Fruit fly (Drosophila melanogaster) whole organism, embryonic: ENCODE results near the gene CG31549.
A peak's percentile ranks its signal among the peaks of the same experiment; 100 is the strongest.

Source experiments
- Abd-B ChIP-seq: fragments of 200-800 bp; sonication (Bioruptor generic); optimal IDR thresholded peaks from 2 replicates; lab custom pipeline; 2018; ENCODE audit warnings: missing biosample characterization, mild to moderate bottlenecking, missing genetic modification characterization, moderate library complexity
- Adf1 ChIP-seq: fragments of 200-800 bp; sonication (Bioruptor generic); IDR thresholded peaks from 2 replicates; pipeline ENCODE4 v1.3.6; 2022; ENCODE audit warnings: missing biosample characterization, missing genetic modification characterization
- Atf-2 ChIP-seq: fragments of 200-800 bp; sonication (Bioruptor generic); optimal IDR thresholded peaks from 2 replicates; lab custom pipeline; 2016; ENCODE audit warnings: missing biosample characterization, missing genetic modification characterization
- CG10267 ChIP-seq: fragments of 200-800 bp; sonication (Bioruptor generic); optimal IDR thresholded peaks from 2 replicates; lab custom pipeline; 2018; ENCODE audit warnings: missing biosample characterization, mild to moderate bottlenecking, missing genetic modification characterization, moderate library complexity
- CG10654 ChIP-seq: fragments of 200-800 bp; sonication (Bioruptor generic); optimal IDR thresholded peaks from 2 replicates; lab custom pipeline; 2016; ENCODE audit warnings: missing biosample characterization, missing genetic modification characterization
- CG11456 ChIP-seq: fragments of 200-800 bp; sonication (Bioruptor generic); IDR thresholded peaks from 3 replicates; pipeline ENCODE4 v1.3.6; 2022; ENCODE audit warnings: missing biosample characterization, missing genetic modification characterization
- CG13296 ChIP-seq: fragments of 200-800 bp; sonication (Bioruptor generic); optimal IDR thresholded peaks from 3 replicates; lab custom pipeline; 2018; ENCODE audit warnings: missing biosample characterization, mild to moderate bottlenecking, missing genetic modification characterization
- CG1603 ChIP-seq: fragments of 200-800 bp; sonication (Bioruptor generic); optimal IDR thresholded peaks from 2 replicates; lab custom pipeline; 2019; ENCODE audit warnings: missing biosample characterization, mild to moderate bottlenecking, missing genetic modification characterization, moderate library complexity
- CG17186 ChIP-seq: fragments of 200-800 bp; sonication (Bioruptor generic); optimal IDR thresholded peaks from 3 replicates; lab custom pipeline; 2017; ENCODE audit warnings: missing biosample characterization, missing genetic modification reagents, missing genetic modification characterization
- CG18011 ChIP-seq: fragments of 200-800 bp; sonication (Bioruptor generic); optimal IDR thresholded peaks from 2 replicates; lab custom pipeline; 2017; ENCODE audit warnings: missing biosample characterization, missing genetic modification characterization, mild to moderate bottlenecking, moderate library complexity, missing genotype
- CG2678 ChIP-seq: fragments of 200-800 bp; sonication (Bioruptor generic); optimal IDR thresholded peaks from 3 replicates; lab custom pipeline; 2019; ENCODE audit warnings: missing biosample characterization, mild to moderate bottlenecking, missing genetic modification characterization, moderate library complexity
- CG4707 ChIP-seq: fragments of 200-800 bp; sonication (Bioruptor generic); optimal IDR thresholded peaks from 2 replicates; lab custom pipeline; 2018; ENCODE audit warnings: missing biosample characterization, mild to moderate bottlenecking, missing genetic modification characterization, moderate library complexity
- CG4820 ChIP-seq: fragments of 200-800 bp; sonication (Bioruptor generic); optimal IDR thresholded peaks from 3 replicates; lab custom pipeline; 2016; ENCODE audit warnings: missing biosample characterization, missing genetic modification characterization
- CG7556 ChIP-seq: fragments of 200-800 bp; sonication (Bioruptor generic); optimal IDR thresholded peaks from 2 replicates; lab custom pipeline; 2017; ENCODE audit warnings: missing biosample characterization, mild to moderate bottlenecking, missing genetic modification characterization
- CG8388 ChIP-seq: fragments of 200-800 bp; sonication (Bioruptor generic); optimal IDR thresholded peaks from 2 replicates; lab custom pipeline; 2019; ENCODE audit warnings: missing biosample characterization, mild to moderate bottlenecking, missing genetic modification characterization, moderate library complexity
- D19A ChIP-seq: fragments of 200-800 bp; optimal IDR thresholded peaks from 3 replicates; lab custom pipeline; 2019; ENCODE audit warnings: missing biosample characterization, mild to moderate bottlenecking, missing genetic modification characterization, moderate library complexity
- Dbx ChIP-seq: fragments of 200-800 bp; sonication (Bioruptor generic); IDR thresholded peaks from 3 replicates; pipeline ENCODE4 v1.3.6; 2022; ENCODE audit warnings: missing biosample characterization, missing genetic modification characterization
- Dek ChIP-seq: fragments of 200-800 bp; sonication (Bioruptor generic); optimal IDR thresholded peaks from 3 replicates; lab custom pipeline; 2019; ENCODE audit warnings: missing biosample characterization, mild to moderate bottlenecking, missing genetic modification characterization, moderate library complexity
- Doc2 ChIP-seq: fragments of 200-800 bp; sonication (Bioruptor generic); IDR thresholded peaks from 2 replicates; pipeline ENCODE4 v1.3.6; 2022; ENCODE audit warnings: missing biosample characterization, missing genetic modification characterization
- E2f1 ChIP-seq: fragments of 200-800 bp; sonication (Bioruptor generic); IDR thresholded peaks from 2 replicates; pipeline ENCODE4 v1.3.6; 2022; ENCODE audit warnings: missing biosample characterization, missing genetic modification characterization
- Fer1 ChIP-seq: fragments of 200-800 bp; sonication (Bioruptor generic); optimal IDR thresholded peaks from 2 replicates; lab custom pipeline; 2017; ENCODE audit warnings: missing biosample characterization, mild to moderate bottlenecking, missing genetic modification characterization
- H2.0 ChIP-seq: fragments of 200-800 bp; sonication (Bioruptor generic); IDR thresholded peaks from 2 replicates; pipeline ENCODE4 v1.3.6; 2022; ENCODE audit warnings: missing biosample characterization, missing genetic modification characterization
- HLH54F ChIP-seq: fragments of 200-800 bp; sonication (Bioruptor generic); optimal IDR thresholded peaks from 3 replicates; lab custom pipeline; 2016; ENCODE audit warnings: missing biosample characterization, missing genetic modification characterization
- HmgZ ChIP-seq: fragments of 200-800 bp; sonication (Bioruptor generic); optimal IDR thresholded peaks from 2 replicates; lab custom pipeline; 2018; ENCODE audit warnings: missing biosample characterization, mild to moderate bottlenecking, missing genetic modification characterization
- Hr78 ChIP-seq, 2 experiments: fragments of 200-800 bp in 1 of 2; fragments of >200 bp in 1 of 2; sonication (Bioruptor generic) in 1 of 2; optimal IDR thresholded peaks; 2 replicates each; lab custom pipeline; 2017 to 2019; ENCODE audit warnings: missing biosample characterization in 2 of 2, missing genetic modification characterization in 2 of 2, mild to moderate bottlenecking in 1 of 2, moderate library complexity in 1 of 2
- Lpt ChIP-seq: fragments of >200 bp; optimal IDR thresholded peaks from 2 replicates; lab custom pipeline; 2018; ENCODE audit warnings: missing biosample characterization, missing genetic modification characterization
- Sin3A ChIP-seq: fragments of >200 bp; optimal IDR thresholded peaks from 2 replicates; lab custom pipeline; 2018
- abd-A ChIP-seq: fragments of 200-800 bp; sonication (Bioruptor generic); optimal IDR thresholded peaks from 3 replicates; lab custom pipeline; 2019; ENCODE audit warnings: missing biosample characterization, mild to moderate bottlenecking, missing genetic modification characterization, moderate library complexity
- ap ChIP-seq: fragments of 200-800 bp; sonication (Bioruptor generic); IDR thresholded peaks from 2 replicates; pipeline ENCODE4 v1.3.6; 2022; ENCODE audit warnings: missing biosample characterization, missing genetic modification characterization
- br ChIP-seq: fragments of >200 bp; optimal IDR thresholded peaks from 2 replicates; lab custom pipeline; 2017
- cato ChIP-seq: fragments of 200-800 bp; sonication (Bioruptor generic); optimal IDR thresholded peaks from 2 replicates; lab custom pipeline; 2016; ENCODE audit warnings: missing biosample characterization, missing genetic modification characterization, borderline replicate concordance
- ci ChIP-seq: fragments of 200-800 bp; sonication (Bioruptor generic); IDR thresholded peaks from 3 replicates; pipeline ENCODE4 v1.3.6; 2022; ENCODE audit warnings: missing biosample characterization, missing genetic modification characterization
- crol ChIP-seq: fragments of 200-800 bp; sonication (Bioruptor generic); IDR thresholded peaks from 2 replicates; pipeline ENCODE4 v1.3.6; 2022; ENCODE audit warnings: missing biosample characterization, missing genetic modification characterization
- disco-r ChIP-seq: fragments of 200-800 bp; sonication (Bioruptor generic); optimal IDR thresholded peaks from 2 replicates; lab custom pipeline; 2016; ENCODE audit warnings: missing biosample characterization, missing genetic modification characterization
- dmrt11E ChIP-seq: fragments of 200-800 bp; sonication (Bioruptor generic); optimal IDR thresholded peaks from 3 replicates; lab custom pipeline; 2018; ENCODE audit warnings: missing biosample characterization, mild to moderate bottlenecking, missing genetic modification characterization, moderate library complexity
- fd96Cb ChIP-seq: fragments of 200-800 bp; sonication (Bioruptor generic); optimal IDR thresholded peaks from 2 replicates; lab custom pipeline; 2018; ENCODE audit warnings: missing biosample characterization, mild to moderate bottlenecking, missing genetic modification characterization, moderate library complexity
- grau ChIP-seq: fragments of 200-800 bp; optimal IDR thresholded peaks from 3 replicates; lab custom pipeline; 2019; ENCODE audit warnings: missing biosample characterization, mild to moderate bottlenecking, missing genetic modification characterization, moderate library complexity
- her ChIP-seq: fragments of 200-800 bp; sonication (Bioruptor generic); optimal IDR thresholded peaks from 2 replicates; lab custom pipeline; 2016; ENCODE audit warnings: missing biosample characterization, missing genetic modification characterization
- ind ChIP-seq: fragments of 200-800 bp; sonication (Bioruptor generic); optimal IDR thresholded peaks from 3 replicates; lab custom pipeline; 2016; ENCODE audit warnings: missing biosample characterization, missing genetic modification characterization
- lmd ChIP-seq: fragments of 200-800 bp; sonication (Bioruptor generic); IDR thresholded peaks from 2 replicates; pipeline ENCODE4 v1.3.6; 2022; ENCODE audit warnings: missing biosample characterization, missing genetic modification characterization
- odd ChIP-seq: fragments of 200-800 bp; sonication (Bioruptor generic); optimal IDR thresholded peaks from 2 replicates; lab custom pipeline; 2017; ENCODE audit warnings: missing biosample characterization, mild to moderate bottlenecking, missing genetic modification characterization
- pzg ChIP-seq: fragments of 200-800 bp; sonication (Bioruptor generic); optimal IDR thresholded peaks from 3 replicates; lab custom pipeline; 2018; ENCODE audit warnings: missing biosample characterization, mild to moderate bottlenecking, missing genetic modification characterization, moderate library complexity
- sna ChIP-seq: fragments of 200-800 bp; sonication (Bioruptor generic); IDR thresholded peaks from 2 replicates; pipeline ENCODE4 v1.3.6; 2022; ENCODE audit warnings: missing biosample characterization, missing genetic modification characterization; ENCODE audit not compliant: partially characterized antibody
- stc ChIP-seq: fragments of 200-800 bp; sonication (Bioruptor generic); IDR thresholded peaks from 2 replicates; pipeline ENCODE4 v1.3.6; 2022; ENCODE audit warnings: missing biosample characterization, missing genetic modification characterization
- stwl ChIP-seq: fragments of 200-800 bp; sonication (Bioruptor generic); optimal IDR thresholded peaks from 3 replicates; lab custom pipeline; 2018; ENCODE audit warnings: missing biosample characterization, mild to moderate bottlenecking, missing genetic modification characterization, moderate library complexity
- tap ChIP-seq: fragments of 200-800 bp; optimal IDR thresholded peaks from 3 replicates; lab custom pipeline; 2019; ENCODE audit warnings: missing biosample characterization, mild to moderate bottlenecking, missing genetic modification characterization, moderate library complexity
- ttk ChIP-seq: fragments of 200-800 bp; sonication (Bioruptor generic); IDR thresholded peaks from 2 replicates; pipeline ENCODE4 v2.1.2; 2022; ENCODE audit warnings: missing biosample characterization, missing genetic modification characterization
- unc-4 ChIP-seq: fragments of 200-800 bp; sonication (Bioruptor generic); IDR thresholded peaks from 2 replicates; pipeline ENCODE4 v1.3.6; 2022; ENCODE audit warnings: missing biosample characterization, missing genetic modification characterization; ENCODE audit not compliant: partially characterized antibody
- wek ChIP-seq: fragments of 200-800 bp; sonication (Bioruptor generic); optimal IDR thresholded peaks from 3 replicates; lab custom pipeline; 2018; ENCODE audit warnings: missing biosample characterization, mild to moderate bottlenecking, missing genetic modification characterization, moderate library complexity
- zen ChIP-seq: fragments of 200-800 bp; sonication (Bioruptor generic); optimal IDR thresholded peaks from 3 replicates; lab custom pipeline; 2018; ENCODE audit warnings: missing biosample characterization, mild to moderate bottlenecking, missing genetic modification characterization, moderate library complexity

Gene CG31549

dm6 chr3R:5660198-5660893 is 28.4 kb downstream of the CG31549 start, which contains the start of gene Wdr33 (continued):
- TF ChIP-seq wek (GFP tag; lab: Kevin White, UChicago): no peak
- TF ChIP-seq Dek: peak; percentile 34
- TF ChIP-seq ap (GFP tag; lab: Robert Waterston, UW): no peak
- TF ChIP-seq disco-r (GFP tag; lab: Kevin White, UChicago): no peak
- peak; percentile 39 for TF ChIP-seq CG13296 (GFP tag; lab: Kevin White, UChicago)
- TF ChIP-seq E2f1 (GFP tag; lab: Robert Waterston, UW): peak; percentile 13; the same call in 1 of the 2 replicates
- peak; percentile 38 for TF ChIP-seq ind (GFP tag; lab: Kevin White, UChicago)
- TF ChIP-seq Sin3A: peak; percentile 60
- TF ChIP-seq crol (GFP tag; lab: Robert Waterston, UW): no peak
- peak; percentile 5 for TF ChIP-seq CG10267
- TF ChIP-seq sna (GFP tag; lab: Robert Waterston, UW): peak; percentile 79
- peak; percentile 64 for TF ChIP-seq stwl (tag; lab: Kevin White, UChicago)
- TF ChIP-seq dmrt11E (tag; lab: Kevin White, UChicago): peak; percentile 28
- TF ChIP-seq CG8388 (GFP tag; lab: Kevin White, UChicago): peak; percentile 24
- peak; percentile 21; the same call in 1 of the 2 replicates for TF ChIP-seq H2.0 (GFP tag; lab: Robert Waterston, UW)
- no peak for TF ChIP-seq Hr78 (GFP tag; optimal IDR thresholded peaks at IDR 0.05; lab: Kevin White, UChicago)
- peak; percentile 42 for TF ChIP-seq grau (tag; lab: Kevin White, UChicago)
- TF ChIP-seq zen: no peak
- peak; percentile 33 for TF ChIP-seq pzg (GFP tag; lab: Kevin White, UChicago)
- no peak; the same call in 2 of the 3 replicates for TF ChIP-seq ci
- no peak for TF ChIP-seq CG1603 (tag; lab: Kevin White, UChicago)
- no peak for TF ChIP-seq Adf1 (GFP tag; lab: Robert Waterston, UW)
- no peak for TF ChIP-seq Dbx (GFP tag; lab: Robert Waterston, UW)
- no peak for TF ChIP-seq odd (GFP tag; lab: Kevin White, UChicago)
- TF ChIP-seq unc-4 (GFP tag; lab: Robert Waterston, UW): peak; percentile 84
- no peak for TF ChIP-seq CG4820 (GFP tag; lab: Kevin White, UChicago)
- no peak for TF ChIP-seq HmgZ (tag; lab: Kevin White, UChicago)
- peak; percentile 29 for TF ChIP-seq tap (tag; lab: Kevin White, UChicago)
- TF ChIP-seq stc (GFP tag; lab: Robert Waterston, UW): no peak
- no peak for TF ChIP-seq ttk
- TF ChIP-seq D19A: no peak
- TF ChIP-seq CG11456 (GFP tag; lab: Robert Waterston, UW): 0 out of 3 replicates have a peak, but pooled peaks have one; percentile 12
- no peak for TF ChIP-seq Fer1 (GFP tag; lab: Kevin White, UChicago)
- peak; percentile 1 for TF ChIP-seq her
- TF ChIP-seq abd-A (tag; lab: Kevin White, UChicago): no peak
- TF ChIP-seq Atf-2 (GFP tag; lab: Kevin White, UChicago): no peak
- peak; percentile 57 for TF ChIP-seq Abd-B
- no peak for TF ChIP-seq Doc2 (GFP tag; lab: Robert Waterston, UW)
- no peak for TF ChIP-seq HLH54F
- peak; percentile 18 for TF ChIP-seq CG10654
- TF ChIP-seq CG7556 (GFP tag; lab: Kevin White, UChicago): peak; percentile 34
- no peak for TF ChIP-seq CG18011 (GFP tag; lab: Kevin White, UChicago)
- TF ChIP-seq fd96Cb: peak; percentile 49
- TF ChIP-seq CG2678: peak; percentile 60
- TF ChIP-seq CG17186 (GFP tag; lab: Kevin White, UChicago): no peak
- TF ChIP-seq lmd: peak; percentile 53
- no peak for TF ChIP-seq CG4707 (GFP tag; lab: Kevin White, UChicago)
- no peak for TF ChIP-seq br (lab: Kevin White, UChicago)
- TF ChIP-seq Lpt (GFP tag; lab: Kevin White, UChicago): no peak
- TF ChIP-seq cato (GFP tag; lab: Kevin White, UChicago): peak; percentile 14
